Fruit fly (Drosophila melanogaster): ENCODE data around the gene CG17544.
A peak's percentile ranks its signal among the peaks of the same experiment; 100 is the strongest.

Gene CG17544

DNA sequence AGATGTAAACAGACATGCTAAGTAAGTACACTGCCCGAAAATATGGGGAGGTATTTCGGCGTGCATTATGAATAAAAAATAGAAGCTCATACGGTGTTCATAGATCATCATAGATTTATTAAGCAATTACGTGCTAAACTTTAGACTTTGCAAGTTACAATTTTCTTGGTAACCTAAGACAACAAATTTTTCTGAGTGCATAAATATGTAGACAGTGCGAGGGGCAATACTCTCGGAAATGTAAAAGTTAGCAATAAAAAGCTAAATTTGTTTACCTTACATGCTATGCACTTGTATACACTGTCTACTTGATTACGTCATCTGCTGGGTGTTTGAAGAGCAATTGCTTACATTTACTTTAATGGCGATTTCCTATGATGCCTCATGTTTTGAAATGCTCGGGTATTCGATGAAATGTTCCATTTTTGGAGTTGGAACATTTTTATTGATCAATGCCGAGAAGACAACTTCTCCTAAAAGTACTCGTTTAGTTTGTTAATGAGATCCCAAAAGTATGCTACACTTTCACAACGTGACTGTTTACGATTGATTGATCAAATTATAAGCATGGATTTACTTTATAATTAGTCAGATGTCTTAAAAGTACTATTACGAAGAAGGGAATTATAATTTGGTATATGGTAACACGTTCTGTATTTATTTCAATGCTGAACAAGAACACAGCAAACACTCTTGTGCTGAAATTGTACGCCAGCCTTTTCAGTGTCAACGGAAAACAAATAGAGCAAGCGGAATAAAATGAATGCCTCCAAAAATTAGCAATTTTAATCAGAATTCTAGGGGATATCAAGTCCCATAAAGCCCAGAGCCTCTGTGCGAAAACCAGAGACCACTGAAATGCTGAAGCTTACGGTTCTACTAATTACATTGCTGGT, 18.6 kb upstream of the CG17544 start, which contains the start of gene Lectin-galC1 (continued):
- TF ChIP-seq Sox102F (GFP tag; optimal IDR thresholded peaks at IDR 0.05) = peak; percentile 93
- TF ChIP-seq wek (GFP tag; optimal IDR thresholded peaks at IDR 0.05) = peak; percentile 57
- no peak for TF ChIP-seq CG14860 (GFP tag; IDR thresholded peaks at IDR 0.05; ENCODE audit: partially characterized antibody)
- peak; percentile 85 for TF ChIP-seq Ptx1 (GFP tag; IDR thresholded peaks at IDR 0.05)
- TF ChIP-seq Awh (GFP tag; IDR thresholded peaks at IDR 0.05) = peak; percentile 92
- peak; percentile 36; the same call in 1 of the 2 replicates for TF ChIP-seq klu (GFP tag; IDR thresholded peaks at IDR 0.05)
- peak; percentile 82 for TF ChIP-seq tio (GFP tag; optimal IDR thresholded peaks at IDR 0.05)
- TF ChIP-seq Abd-B (GFP tag; optimal IDR thresholded peaks at IDR 0.05) = peak; percentile 80
- peak; percentile 82 for TF ChIP-seq Fer1 (GFP tag; optimal IDR thresholded peaks at IDR 0.05)
- no peak for TF ChIP-seq GATAe (GFP tag; conservative IDR thresholded peaks at IDR 0.05)
- peak; percentile 65 for TF ChIP-seq gsb (GFP tag; IDR thresholded peaks at IDR 0.05)
- peak; percentile 63 for TF ChIP-seq Usf (GFP tag; optimal IDR thresholded peaks at IDR 0.05)
- TF ChIP-seq scrt (GFP tag; optimal IDR thresholded peaks at IDR 0.05) = peak; percentile 72
- TF ChIP-seq pnt (GFP tag; optimal IDR thresholded peaks at IDR 0.05) = peak; percentile 93
- peak; percentile 85 for TF ChIP-seq gcm (GFP tag; optimal IDR thresholded peaks at IDR 0.05)
- peak; percentile 88 for TF ChIP-seq her (GFP tag; optimal IDR thresholded peaks at IDR 0.05)
- TF ChIP-seq ken (GFP tag; IDR thresholded peaks at IDR 0.05) = peak; percentile 87
- peak; percentile 46 for TF ChIP-seq Nf-YA (GFP tag; IDR thresholded peaks at IDR 0.05)
- TF ChIP-seq slp2 (GFP tag; optimal IDR thresholded peaks at IDR 0.05) = peak; percentile 73
- peak; percentile 90; the same call in 1 of the 3 replicates for TF ChIP-seq CG34422 (GFP tag; IDR thresholded peaks at IDR 0.05)
- TF ChIP-seq CG8359 (GFP tag; optimal IDR thresholded peaks at IDR 0.05; ENCODE audit: borderline replicate concordance) = peak; percentile 68
- peak; percentile 74 for TF ChIP-seq CG3163 (GFP tag; optimal IDR thresholded peaks at IDR 0.05)
- no peak for TF ChIP-seq CG6765 (GFP tag; optimal IDR thresholded peaks at IDR 0.05)
- TF ChIP-seq CG1603 (tag; optimal IDR thresholded peaks at IDR 0.05) = peak; percentile 92
- TF ChIP-seq sob (GFP tag; IDR thresholded peaks at IDR 0.05) = peak; percentile 79
- TF ChIP-seq kni (GFP tag; optimal IDR thresholded peaks at IDR 0.05) = peak; percentile 29
- peak; percentile 69 for TF ChIP-seq kah (GFP tag; optimal IDR thresholded peaks at IDR 0.05)
- peak; percentile 60 for TF ChIP-seq CG6683 (GFP tag; optimal IDR thresholded peaks at IDR 0.05)
- peak; percentile 88 for TF ChIP-seq CG17829 (tag; optimal IDR thresholded peaks at IDR 0.05)
- peak; percentile 92 for TF ChIP-seq Asciz (GFP tag; optimal IDR thresholded peaks at IDR 0.05)
- TF ChIP-seq grau (tag; optimal IDR thresholded peaks at IDR 0.05) = peak; percentile 85
- peak; percentile 93 for TF ChIP-seq unpg (GFP tag; optimal IDR thresholded peaks at IDR 0.05)
- peak; percentile 94 for TF ChIP-seq gem (tag; optimal IDR thresholded peaks at IDR 0.05)
- peak; percentile 82 for TF ChIP-seq CG1792 (GFP tag; optimal IDR thresholded peaks at IDR 0.05)
- peak; percentile 33; the same call in 1 of the 3 replicates for TF ChIP-seq z (GFP tag; IDR thresholded peaks at IDR 0.05)
- TF ChIP-seq CG4328 (GFP tag; optimal IDR thresholded peaks at IDR 0.05) = peak; percentile 78
- peak; percentile 40 for TF ChIP-seq Dip3 (GFP tag; optimal IDR thresholded peaks at IDR 0.05)
- TF ChIP-seq CG11504 (tag; optimal IDR thresholded peaks at IDR 0.05) = peak; percentile 86
- TF ChIP-seq Hand (GFP tag; optimal IDR thresholded peaks at IDR 0.05) = peak; percentile 56
- peak; percentile 93 for TF ChIP-seq Antp (GFP tag; optimal IDR thresholded peaks at IDR 0.05)
- peak; percentile 84 for TF ChIP-seq CG15601 (tag; optimal IDR thresholded peaks at IDR 0.05)
- TF ChIP-seq MBD-R2 (GFP tag; IDR thresholded peaks at IDR 0.05) = peak; percentile 42; the same call in 1 of the 2 replicates
- peak; percentile 72 for TF ChIP-seq emc (GFP tag; optimal IDR thresholded peaks at IDR 0.05)
- TF ChIP-seq tup (GFP tag; optimal IDR thresholded peaks at IDR 0.05) = peak; percentile 55
- TF ChIP-seq fd102C (GFP tag; optimal IDR thresholded peaks at IDR 0.05) = peak; percentile 72
- peak; percentile 83 for TF ChIP-seq Mad (GFP tag; optimal IDR thresholded peaks at IDR 0.05)
- TF ChIP-seq CG9932 (GFP tag; IDR thresholded peaks at IDR 0.05) = peak; percentile 63
- TF ChIP-seq Meics (GFP tag; optimal IDR thresholded peaks at IDR 0.05) = peak; percentile 76
